Fruit fly (Drosophila melanogaster) whole organism, embryonic: ENCODE data around the gene RpL35.

Experiments used
- ATbp ChIP-seq: fragments of 200-800 bp; sonication (Bioruptor generic); optimal IDR thresholded peaks from 2 replicates; lab custom pipeline; 2017; ENCODE audit warnings: missing biosample characterization, mild to moderate bottlenecking, missing genetic modification characterization, missing genetic modification reagents
- Atf-2 ChIP-seq: fragments of 200-800 bp; sonication (Bioruptor generic); optimal IDR thresholded peaks from 2 replicates; lab custom pipeline; 2016; ENCODE audit warnings: missing biosample characterization, missing genetic modification characterization
- CG10565 ChIP-seq: fragments of 200-800 bp; sonication (Bioruptor generic); optimal IDR thresholded peaks from 3 replicates; lab custom pipeline; 2016; ENCODE audit warnings: missing biosample characterization, mild to moderate bottlenecking, missing genetic modification characterization
- CG12071 ChIP-seq: fragments of 200-800 bp; sonication (Bioruptor generic); optimal IDR thresholded peaks from 3 replicates; lab custom pipeline; 2018; ENCODE audit warnings: missing biosample characterization, mild to moderate bottlenecking, missing genetic modification characterization
- CG17385 ChIP-seq: fragments of 200-800 bp; sonication (Bioruptor generic); optimal IDR thresholded peaks from 3 replicates; lab custom pipeline; 2018; ENCODE audit warnings: missing biosample characterization, mild to moderate bottlenecking, missing genetic modification characterization
- CG1792 ChIP-seq: fragments of 200-800 bp; sonication (Bioruptor generic); optimal IDR thresholded peaks from 2 replicates; lab custom pipeline; 2016; ENCODE audit warnings: missing biosample characterization, missing genetic modification characterization
- CG3163 ChIP-seq: fragments of 200-800 bp; sonication (Bioruptor generic); optimal IDR thresholded peaks from 3 replicates; lab custom pipeline; 2016; ENCODE audit warnings: missing biosample characterization, missing genetic modification characterization
- CG32767 ChIP-seq: fragments of 200-800 bp; sonication (Bioruptor generic); IDR thresholded peaks from 2 replicates; pipeline ENCODE4 v1.3.6; 2022; ENCODE audit warnings: missing biosample characterization, missing genetic modification characterization
- CG34376 ChIP-seq: fragments of 200-800 bp; sonication (Bioruptor generic); optimal IDR thresholded peaks from 2 replicates; lab custom pipeline; 2018; ENCODE audit warnings: missing biosample characterization, mild to moderate bottlenecking, missing genetic modification characterization
- CG5953 ChIP-seq: fragments of 200-800 bp; sonication (Bioruptor generic); IDR thresholded peaks from 2 replicates; pipeline ENCODE4 v1.3.6; 2022; ENCODE audit warnings: missing biosample characterization, missing genetic modification characterization
- CG6765 ChIP-seq: fragments of 200-800 bp; sonication (Bioruptor generic); optimal IDR thresholded peaks from 3 replicates; lab custom pipeline; 2017; ENCODE audit warnings: missing biosample characterization, mild to moderate bottlenecking, missing genetic modification characterization
- CG7839 ChIP-seq: fragments of 200-800 bp; sonication (Bioruptor generic); optimal IDR thresholded peaks from 3 replicates; lab custom pipeline; 2018; ENCODE audit warnings: missing biosample characterization, mild to moderate bottlenecking, missing genetic modification characterization, moderate library complexity
- CG7987 ChIP-seq: fragments of 200-800 bp; sonication (Bioruptor generic); optimal IDR thresholded peaks from 2 replicates; lab custom pipeline; 2018; ENCODE audit warnings: missing biosample characterization, mild to moderate bottlenecking, missing genetic modification characterization, moderate library complexity
- Dad ChIP-seq: fragments of 200-800 bp; sonication (Bioruptor generic); optimal IDR thresholded peaks from 3 replicates; lab custom pipeline; 2016; ENCODE audit warnings: missing biosample characterization, missing genetic modification characterization
- E2f2 ChIP-seq: fragments of 200-800 bp; sonication (Bioruptor generic); IDR thresholded peaks from 2 replicates; pipeline ENCODE4 v1.3.6; 2022; ENCODE audit warnings: missing biosample characterization, missing genetic modification characterization
- Eip74EF ChIP-seq, 2 experiments: fragments of 200-800 bp in 1 of 2; fragments of >200 bp in 1 of 2; sonication (Bioruptor generic) in 1 of 2; optimal IDR thresholded peaks; 2 replicates each; lab custom pipeline; 2017 to 2019; ENCODE audit warnings: missing biosample characterization in 2 of 2, missing genetic modification characterization in 2 of 2, mild to moderate bottlenecking in 1 of 2, moderate library complexity in 1 of 2
- H2.0 ChIP-seq: fragments of 200-800 bp; sonication (Bioruptor generic); IDR thresholded peaks from 2 replicates; pipeline ENCODE4 v1.3.6; 2022; ENCODE audit warnings: missing biosample characterization, missing genetic modification characterization
- Hmx ChIP-seq: fragments of 200-800 bp; sonication (Bioruptor generic); optimal IDR thresholded peaks from 2 replicates; lab custom pipeline; 2016; ENCODE audit warnings: missing biosample characterization, missing genetic modification characterization
- Jarid2 ChIP-seq: fragments of 200-800 bp; sonication (Bioruptor generic); optimal IDR thresholded peaks from 3 replicates; lab custom pipeline; 2017; ENCODE audit warnings: mild to moderate bottlenecking, missing biosample characterization, missing genetic modification reagents, missing genetic modification characterization
- Kr ChIP-seq: fragments of 200-800 bp; sonication (Bioruptor generic); optimal IDR thresholded peaks from 2 replicates; lab custom pipeline; 2017; ENCODE audit warnings: missing biosample characterization, mild to moderate bottlenecking, missing genetic modification characterization
- Med ChIP-seq: fragments of 200-800 bp; sonication (Bioruptor generic); peaks from one replicate; lab custom pipeline; 2016; ENCODE audit warnings: missing biosample characterization, missing genetic modification characterization, mild to moderate bottlenecking, inconsistent platforms, moderate library complexity
- Nf-YA ChIP-seq: fragments of 200-800 bp; sonication (Bioruptor generic); IDR thresholded peaks from 2 replicates; pipeline ENCODE4 v1.3.6; 2022; ENCODE audit warnings: missing biosample characterization, missing genetic modification characterization
- NfI ChIP-seq: fragments of 200-800 bp; sonication (Bioruptor generic); optimal IDR thresholded peaks from 3 replicates; lab custom pipeline; 2018; ENCODE audit warnings: missing biosample characterization, mild to moderate bottlenecking, missing genetic modification characterization, moderate library complexity
- Pdp1 ChIP-seq, 2 experiments: fragments of 200-800 bp; sonication (Bioruptor generic); optimal IDR thresholded peaks; 3 replicates each; lab custom pipeline; 2016; ENCODE audit warnings: missing biosample characterization in 2 of 2, missing genetic modification characterization in 2 of 2, mild to moderate bottlenecking in 1 of 2, moderate library complexity in 1 of 2
- Ptx1 ChIP-seq: fragments of 200-800 bp; sonication (Bioruptor generic); IDR thresholded peaks from 2 replicates; pipeline ENCODE4 v1.3.6; 2022; ENCODE audit warnings: missing biosample characterization, missing genetic modification characterization
- Rx ChIP-seq: fragments of 200-800 bp; sonication (Bioruptor generic); IDR thresholded peaks from 2 replicates; pipeline ENCODE4 v1.3.6; 2022; ENCODE audit warnings: missing biosample characterization, missing genetic modification characterization
- Scr ChIP-seq: fragments of 200-800 bp; sonication (Bioruptor generic); IDR thresholded peaks from 2 replicates; pipeline ENCODE4 v1.3.6; 2022; ENCODE audit warnings: missing biosample characterization, missing genetic modification characterization; ENCODE audit not compliant: partially characterized antibody
- Sry-β ChIP-seq: fragments of 200-800 bp; sonication (Bioruptor generic); optimal IDR thresholded peaks from 2 replicates; lab custom pipeline; 2018; ENCODE audit warnings: missing biosample characterization, mild to moderate bottlenecking, missing genetic modification characterization, moderate library complexity
- YL-1 ChIP-seq: fragments of 200-800 bp; sonication (Bioruptor generic); optimal IDR thresholded peaks from 3 replicates; lab custom pipeline; 2017; ENCODE audit warnings: missing biosample characterization, mild to moderate bottlenecking, missing genetic modification characterization
- ab ChIP-seq: fragments of 200-800 bp; sonication (Bioruptor generic); optimal IDR thresholded peaks from 2 replicates; lab custom pipeline; 2016; ENCODE audit warnings: missing biosample characterization, missing genetic modification characterization
- chm ChIP-seq: fragments of 200-800 bp; sonication (Bioruptor generic); IDR thresholded peaks from 2 replicates; pipeline ENCODE4 v1.3.6; 2022; ENCODE audit warnings: missing biosample characterization, missing genetic modification characterization
- dm ChIP-seq: fragments of 200-800 bp; sonication (Bioruptor generic); optimal IDR thresholded peaks from 3 replicates; lab custom pipeline; 2016; ENCODE audit warnings: missing biosample characterization, missing genetic modification characterization
- ewg ChIP-seq: fragments of 200-800 bp; sonication (Bioruptor generic); optimal IDR thresholded peaks from 3 replicates; lab custom pipeline; 2017; ENCODE audit warnings: mild to moderate bottlenecking, missing biosample characterization, missing genetic modification reagents, missing genetic modification characterization
- fd102C ChIP-seq: fragments of 200-800 bp; sonication (Bioruptor generic); optimal IDR thresholded peaks from 2 replicates; lab custom pipeline; 2018; ENCODE audit warnings: missing biosample characterization, mild to moderate bottlenecking, missing genetic modification characterization, moderate library complexity
- fu2 ChIP-seq: fragments of 200-800 bp; sonication (Bioruptor generic); optimal IDR thresholded peaks from 2 replicates; lab custom pipeline; 2016; ENCODE audit warnings: missing biosample characterization, missing genetic modification characterization
- gcm ChIP-seq: fragments of 200-800 bp; sonication (Bioruptor generic); optimal IDR thresholded peaks from 2 replicates; lab custom pipeline; 2019; ENCODE audit warnings: missing biosample characterization, mild to moderate bottlenecking, missing genetic modification characterization, moderate library complexity
- gfzf ChIP-seq: fragments of 200-800 bp; sonication (Bioruptor generic); optimal IDR thresholded peaks from 2 replicates; lab custom pipeline; 2016; ENCODE audit warnings: missing biosample characterization, mild to moderate bottlenecking, missing genetic modification characterization, moderate library complexity
- grau ChIP-seq: fragments of 200-800 bp; optimal IDR thresholded peaks from 3 replicates; lab custom pipeline; 2019; ENCODE audit warnings: missing biosample characterization, mild to moderate bottlenecking, missing genetic modification characterization, moderate library complexity
- gro ChIP-seq: fragments of 200-800 bp; sonication (Bioruptor generic); optimal IDR thresholded peaks from 2 replicates; lab custom pipeline; 2016; ENCODE audit warnings: missing biosample characterization, missing genetic modification characterization
- gsb-n ChIP-seq: fragments of 200-800 bp; sonication (Bioruptor generic); optimal IDR thresholded peaks from 3 replicates; lab custom pipeline; 2018; ENCODE audit warnings: missing biosample characterization, mild to moderate bottlenecking, missing genetic modification characterization
- lab ChIP-seq: fragments of 200-800 bp; sonication (Bioruptor generic); optimal IDR thresholded peaks from 3 replicates; lab custom pipeline; 2017; ENCODE audit warnings: missing biosample characterization, missing genetic modification characterization, mild to moderate bottlenecking, moderate library complexity, missing genetic modification reagents
- mld ChIP-seq: fragments of 200-800 bp; sonication (Bioruptor generic); IDR thresholded peaks from 3 replicates; pipeline ENCODE4 v1.3.6; 2022; ENCODE audit warnings: missing biosample characterization, missing genetic modification characterization; ENCODE audit not compliant: partially characterized antibody
- ranshi ChIP-seq: fragments of 200-800 bp; sonication (Bioruptor generic); IDR thresholded peaks from 2 replicates; pipeline ENCODE4 v1.3.6; 2022; ENCODE audit warnings: missing biosample characterization, missing genetic modification characterization
- ro ChIP-seq: fragments of 200-800 bp; sonication (Bioruptor generic); IDR thresholded peaks from 2 replicates; pipeline ENCODE4 v1.3.6; 2022; ENCODE audit warnings: missing biosample characterization, missing genetic modification characterization
- tin ChIP-seq: fragments of 200-800 bp; sonication (Bioruptor generic); optimal IDR thresholded peaks from 3 replicates; lab custom pipeline; 2016; ENCODE audit warnings: missing biosample characterization, missing genetic modification characterization
- tll ChIP-seq, 2 experiments: fragments of 200-800 bp in 1 of 2; fragments of >200 bp in 1 of 2; sonication (Bioruptor generic) in 1 of 2; optimal IDR thresholded peaks; 2 replicates each; lab custom pipeline; 2017 to 2019; ENCODE audit warnings: missing biosample characterization in 2 of 2, missing genetic modification characterization in 2 of 2, mild to moderate bottlenecking in 1 of 2, moderate library complexity in 1 of 2
- wek ChIP-seq: fragments of 200-800 bp; sonication (Bioruptor generic); optimal IDR thresholded peaks from 3 replicates; lab custom pipeline; 2018; ENCODE audit warnings: missing biosample characterization, mild to moderate bottlenecking, missing genetic modification characterization, moderate library complexity
- z ChIP-seq: fragments of 200-800 bp; sonication (Bioruptor generic); IDR thresholded peaks from 3 replicates; pipeline ENCODE4 v1.3.6; 2022; ENCODE audit warnings: missing biosample characterization, missing genetic modification characterization
- zen2 ChIP-seq: fragments of 200-800 bp; sonication (Bioruptor generic); IDR thresholded peaks from 3 replicates; pipeline ENCODE4 v1.3.6; 2022; ENCODE audit warnings: missing biosample characterization, missing genetic modification characterization; ENCODE audit not compliant: partially characterized antibody
- zfh2 ChIP-seq: fragments of 200-800 bp; sonication (Bioruptor generic); optimal IDR thresholded peaks from 2 replicates; lab custom pipeline; 2016; ENCODE audit warnings: missing biosample characterization, missing genetic modification characterization

The RpL35 gene

dm6 chrX:5664222-5664621, 8.0 kb upstream of the RpL35 start (continued):
- TF ChIP-seq Scr (GFP tag; lab: Robert Waterston, UW) = no peak
- peak; percentile 41 for TF ChIP-seq CG17385 (GFP tag; lab: Kevin White, UChicago)
- peak; percentile 42 for TF ChIP-seq ewg (GFP tag; lab: Kevin White, UChicago)
- peak; percentile 23 for TF ChIP-seq NfI (GFP tag; lab: Kevin White, UChicago)
- peak; percentile 39 for TF ChIP-seq wek (GFP tag; lab: Kevin White, UChicago)
- TF ChIP-seq CG5953 (GFP tag; lab: Robert Waterston, UW) = no peak
- TF ChIP-seq Kr (GFP tag; lab: Kevin White, UChicago) = no peak
- TF ChIP-seq dm = no peak
- no peak for TF ChIP-seq CG3163 (GFP tag; lab: Kevin White, UChicago)
- peak; percentile 77 for TF ChIP-seq CG12071 (GFP tag; lab: Kevin White, UChicago)
- TF ChIP-seq Med = peak; percentile 56
- TF ChIP-seq Nf-YA (GFP tag; lab: Robert Waterston, UW) = no peak
- no peak for TF ChIP-seq CG10565 (GFP tag; lab: Kevin White, UChicago)
- TF ChIP-seq fd102C (GFP tag; lab: Kevin White, UChicago) = no peak
- no peak for TF ChIP-seq fu2 (GFP tag; lab: Kevin White, UChicago)
- TF ChIP-seq Eip74EF (GFP tag; optimal IDR thresholded peaks at IDR 0.05; lab: Kevin White, UChicago) = no peak
- TF ChIP-seq E2f2 = 0 out of 2 replicates have a peak, but pooled peaks have one; percentile 13
- no peak for TF ChIP-seq gfzf (GFP tag; lab: Kevin White, UChicago)
- TF ChIP-seq grau (tag; lab: Kevin White, UChicago) = no peak
- TF ChIP-seq YL-1 (GFP tag; lab: Kevin White, UChicago) = peak; percentile 29
- TF ChIP-seq ATbp (GFP tag; lab: Kevin White, UChicago) = peak; percentile 57
- no peak for TF ChIP-seq gsb-n
- peak; percentile 72 for TF ChIP-seq CG6765 (GFP tag; lab: Kevin White, UChicago)
- peak; percentile 83 for TF ChIP-seq lab (GFP tag; lab: Kevin White, UChicago)
- TF ChIP-seq Atf-2 (GFP tag; lab: Kevin White, UChicago) = no peak
- TF ChIP-seq ranshi (GFP tag; lab: Robert Waterston, UW) = no peak
- TF ChIP-seq chm (GFP tag; lab: Robert Waterston, UW) = peak; percentile 56; the same call in 1 of the 2 replicates
- no peak for TF ChIP-seq CG7839 (tag; lab: Kevin White, UChicago)
- no peak for TF ChIP-seq Ptx1 (GFP tag; lab: Robert Waterston, UW)
- TF ChIP-seq, all 482 proteins: peak for 79

- TF ChIP-seq CG32767 (GFP tag; lab: Robert Waterston, UW) (0 out of 2 replicates have a peak, but pooled peaks have one; percentile 21), z (GFP tag; lab: Robert Waterston, UW) (no peak), ewg (GFP tag; lab: Kevin White, UChicago) (peak; percentile 51), Sry-β (GFP tag; lab: Kevin White, UChicago) (peak; percentile 11), ab (GFP tag; lab: Kevin White, UChicago) (no peak), mld (GFP tag; lab: Robert Waterston, UW) (peak; percentile 98), Hmx (GFP tag; lab: Kevin White, UChicago) (no peak), CG1792 (GFP tag; lab: Kevin White, UChicago) (peak; percentile 12), tll (GFP tag; optimal IDR thresholded peaks at IDR 0.05; lab: Kevin White, UChicago) (no peak), zen2 (GFP tag; lab: Robert Waterston, UW) (peak; percentile 95), CG7987 (GFP tag; lab: Kevin White, UChicago) (peak; percentile 11), ro (GFP tag; lab: Robert Waterston, UW) (no peak), gro (peak; percentile 40), CG34376 (GFP tag; lab: Kevin White, UChicago) (peak; percentile 40), zfh2 (peak; percentile 19), Dad (peak; percentile 32), H2.0 (GFP tag; lab: Robert Waterston, UW) (peak; percentile 5; the same call in 1 of the 2 replicates), Pdp1 (GFP tag; optimal IDR thresholded peaks at IDR 0.05; lab: Kevin White, UChicago) (peak in 1 of 2 experiments; percentile 80), tin (GFP tag; lab: Kevin White, UChicago) (peak; percentile 21), Rx (GFP tag; lab: Robert Waterston, UW) (no peak), Jarid2 (GFP tag; lab: Kevin White, UChicago) (peak; percentile 18), gcm (GFP tag; lab: Kevin White, UChicago) (peak; percentile 5)
These were observed 6.3 kb upstream of the RpL35 start, which contains the start of the genes Sirt4 and CG4119 for dm6 chrX:5665902-5666301. Gene Sirt4 (minus strand): TSS chrX:5665940. Gene CG4119 (plus strand): TSS chrX:5666052.
